Worm (Caenorhabditis elegans): ENCODE results near the gene tmem-138.
A peak's percentile ranks its signal among the peaks of the same experiment; 100 is the strongest.

Gene tmem-138

ce11 chrII:8144543-8144942 lies 12.6 kb upstream of the tmem-138 start, which contains the start of gene F10B5.2:
Gene F10B5.2, plus strand, starts transcription at chrII:8144762.
- TF ChIP-seq flh-1 (GFP tag; optimal IDR thresholded peaks at IDR 0.05) (no peak), ham-2 (GFP tag; optimal IDR thresholded peaks at IDR 0.05) (no peak), lin-13 (tag; optimal IDR thresholded peaks at IDR 0.05) (no peak), pha-4 (tag; optimal IDR thresholded peaks at IDR 0.05) (no peak), ceh-83 (GFP tag; optimal IDR thresholded peaks at IDR 0.05) (no peak), nhr-76 (tag; optimal IDR thresholded peaks at IDR 0.05) (no peak), unc-62 (GFP tag; optimal IDR thresholded peaks at IDR 0.05) (no peak), sem-2 (GFP tag; optimal IDR thresholded peaks at IDR 0.05) (no peak)

DNA sequence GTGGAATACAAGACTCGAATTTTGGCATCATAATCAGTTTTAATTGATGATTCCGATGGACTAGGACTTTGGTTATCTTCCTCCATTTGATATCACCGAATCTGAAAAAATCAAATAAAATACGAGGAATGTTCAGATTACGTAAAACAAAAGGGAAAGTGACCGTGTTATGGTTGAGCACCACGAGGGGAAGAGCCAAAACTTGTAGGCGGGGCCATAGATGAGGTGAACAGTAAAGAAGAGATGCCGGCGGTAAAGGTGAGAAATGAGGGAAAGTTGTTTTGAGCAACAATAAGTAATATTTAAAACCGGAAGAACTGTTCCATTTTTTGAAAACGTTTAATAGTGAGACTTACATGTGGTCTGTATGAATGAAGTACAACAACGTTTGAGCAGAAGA lies 7.2 kb upstream of the tmem-138 start, which contains the start of gene F10B5.3:
TSS of gene F10B5.3 (minus strand) at position 101 of the 400 bp plus-strand sequence.
- TF ChIP-seq ham-2 (GFP tag; optimal IDR thresholded peaks at IDR 0.05), result no peak
- TF ChIP-seq mep-1 (tag; optimal IDR thresholded peaks at IDR 0.05), result no peak

DNA sequence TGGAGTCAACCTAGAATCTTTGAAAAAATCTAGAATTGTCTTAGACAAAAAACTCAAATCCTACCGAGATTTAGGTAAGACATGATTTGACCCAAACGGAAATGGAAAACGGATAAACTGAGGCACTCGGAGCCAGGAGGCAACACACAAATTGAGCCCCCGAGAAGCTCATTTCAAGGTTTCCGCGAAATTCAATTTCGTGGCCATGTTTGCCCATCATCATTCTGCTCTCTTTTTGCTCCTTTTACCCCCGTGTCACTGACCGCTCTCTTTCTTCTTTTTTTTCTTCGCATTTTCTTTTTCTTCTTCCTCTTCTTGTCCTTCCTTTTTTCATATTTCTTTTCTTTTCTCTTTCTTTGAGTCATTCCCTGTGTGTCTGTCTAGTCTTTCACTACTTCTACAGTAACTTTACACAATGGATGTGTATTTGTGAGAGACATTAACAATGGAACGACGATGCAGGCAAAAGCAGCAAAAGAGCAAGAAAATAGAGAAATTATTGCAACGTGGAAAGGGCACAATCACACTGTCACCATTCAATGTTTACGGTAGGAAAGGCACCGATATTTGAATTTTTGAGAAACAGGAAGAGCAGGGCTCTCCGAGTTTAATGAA lies 4.3 kb upstream of the tmem-138 start:
- TF ChIP-seq tbx-8 (GFP tag; optimal IDR thresholded peaks at IDR 0.05) (no peak), ces-1 (GFP tag; optimal IDR thresholded peaks at IDR 0.05) (peak; percentile 88)

- TF ChIP-seq zip-8 (tag; optimal IDR thresholded peaks at IDR 0.05) (no peak), mep-1 (tag; optimal IDR thresholded peaks at IDR 0.05) (peak; percentile 35), nhr-237 (tag; optimal IDR thresholded peaks at IDR 0.05) (peak; percentile 9), elt-1 (tag; optimal IDR thresholded peaks at IDR 0.05; ENCODE audit: borderline replicate concordance, insufficient read depth) (no peak), unc-120 (tag; optimal IDR thresholded peaks at IDR 0.05; ENCODE audit: poor library complexity, severe bottlenecking) (no peak), ces-1 (GFP tag; optimal IDR thresholded peaks at IDR 0.05) (peak; percentile 1), lin-13 (tag; optimal IDR thresholded peaks at IDR 0.05) (peak; percentile 28), lsy-2 (tag; optimal IDR thresholded peaks at IDR 0.05) (peak; percentile 87), pha-4 (tag; optimal IDR thresholded peaks at IDR 0.05) (no peak)
Observed at ce11 chrII:8157991-8158390, 868 bp downstream of the tmem-138 start, which contains the start of gene pch-2. Gene pch-2, plus strand, starts transcription at chrII:8158349.

DNA sequence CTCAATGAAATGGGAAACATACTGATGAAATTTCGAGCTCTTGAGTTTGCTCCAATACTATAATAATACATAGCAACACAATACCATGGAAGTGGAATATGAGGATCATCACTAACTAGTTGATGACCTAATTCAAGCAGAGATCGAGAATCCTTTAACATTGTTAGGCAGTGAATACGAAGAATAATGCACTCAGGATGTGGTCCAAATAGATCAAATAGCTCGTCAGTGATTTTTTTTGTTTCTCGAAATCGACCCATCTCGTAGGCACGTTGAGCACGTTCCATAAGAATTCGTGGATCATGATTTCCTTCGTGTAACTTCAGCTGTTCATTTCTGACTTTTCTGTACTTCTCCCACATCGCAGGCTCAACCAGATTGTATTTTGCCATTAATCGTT lies 3.8 kb downstream of the tmem-138 start:
- TF ChIP-seq unc-62 (GFP tag; optimal IDR thresholded peaks at IDR 0.05) (no peak), unc-39 (tag; optimal IDR thresholded peaks at IDR 0.05) (no peak), nhr-2 (tag; optimal IDR thresholded peaks at IDR 0.05) (no peak), mls-2 (tag; optimal IDR thresholded peaks at IDR 0.05) (no peak), bed-3 (GFP tag; optimal IDR thresholded peaks at IDR 0.05) (no peak), nhr-28 (tag; optimal IDR thresholded peaks at IDR 0.05) (no peak), blmp-1 (tag; optimal IDR thresholded peaks at IDR 0.05) (no peak), elt-1 (tag; optimal IDR thresholded peaks at IDR 0.05; ENCODE audit: borderline replicate concordance, insufficient read depth) (no peak), lin-32 (GFP tag; optimal IDR thresholded peaks at IDR 0.05) (no peak)

ce11 chrII:8162120-8162648 lies 5.1 kb downstream of the tmem-138 start, which contains the start of the genes emb-27 and rrf-3:
Gene emb-27, minus strand, starts transcription at chrII:8162170.
Gene rrf-3, plus strand, starts transcription at chrII:8162465.
- TF ChIP-seq zip-8 (tag; optimal IDR thresholded peaks at IDR 0.05), result no peak
- TF ChIP-seq nhr-237 (tag; optimal IDR thresholded peaks at IDR 0.05), result no peak
- no peak for TF ChIP-seq unc-39 (tag; optimal IDR thresholded peaks at IDR 0.05)
- no peak for TF ChIP-seq unc-62 (GFP tag; optimal IDR thresholded peaks at IDR 0.05)
- TF ChIP-seq M03D4.4 (tag; optimal IDR thresholded peaks at IDR 0.05), result no peak
- no peak for TF ChIP-seq nhr-28 (tag; optimal IDR thresholded peaks at IDR 0.05)
- TF ChIP-seq mab-5 (tag; optimal IDR thresholded peaks at IDR 0.05), result no peak
- TF ChIP-seq blmp-1 (tag; optimal IDR thresholded peaks at IDR 0.05), result no peak
- no peak for TF ChIP-seq drap-1 (GFP tag; optimal IDR thresholded peaks at IDR 0.05)
- TF ChIP-seq lsy-2 (tag; optimal IDR thresholded peaks at IDR 0.05), result peak; percentile 71
- TF ChIP-seq cnd-1 (tag; optimal IDR thresholded peaks at IDR 0.05), result no peak
- TF ChIP-seq ces-1 (GFP tag; optimal IDR thresholded peaks at IDR 0.05), result peak; percentile 97
- TF ChIP-seq bed-3 (GFP tag; optimal IDR thresholded peaks at IDR 0.05), result no peak
- TF ChIP-seq hlh-1 (tag; optimal IDR thresholded peaks at IDR 0.05), result no peak
- no peak for TF ChIP-seq nhr-76 (tag; optimal IDR thresholded peaks at IDR 0.05)
- TF ChIP-seq nhr-12 (tag; optimal IDR thresholded peaks at IDR 0.05), result no peak
- peak; percentile 68 for TF ChIP-seq ham-2 (GFP tag; optimal IDR thresholded peaks at IDR 0.05)

Data from whole organism, mixed stage, embryonic.